Worm (Caenorhabditis elegans) whole organism, L1 larva: ENCODE data around the gene lgc-42.

Experiments used
- ces-1 ChIP-seq: fragments of 150-350 bp; optimal IDR thresholded peaks from 2 replicates; lab custom pipeline; 2014; ENCODE audit warnings: missing biosample characterization, missing genetic modification reagents, missing genetic modification characterization
- efl-1 ChIP-seq, 4 experiments: fragments of 150-350 bp; optimal IDR thresholded peaks in 3 of 4; peaks in 1 of 4; 1 replicate in 1 of 4; 2 replicates in 3 of 4; lab custom pipeline; 2014; ENCODE audit warnings: missing biosample characterization in 2 of 4, missing genetic modification characterization in 2 of 4, missing genetic modification reagents in 2 of 4
- fkh-4 ChIP-seq: sonication (generic microtip); optimal IDR thresholded peaks from 2 replicates; lab custom pipeline; 2016; ENCODE audit warnings: missing compliant biosample characterization, missing genetic modification characterization, borderline replicate concordance
- fos-1 ChIP-seq: fragments of 150-350 bp; optimal IDR thresholded peaks from 2 replicates; lab custom pipeline; 2014; ENCODE audit warnings: missing biosample characterization, missing genetic modification characterization
- isw-1 ChIP-seq: fragments of 200-800 bp; sonication (Bioruptor generic); IDR thresholded peaks from 2 replicates; pipeline ENCODE4 v1.3.6; 2022; ENCODE audit warnings: missing genetic modification characterization, missing compliant biosample characterization
- jun-1 ChIP-seq: fragments of 150-350 bp; optimal IDR thresholded peaks from 2 replicates; lab custom pipeline; 2014; ENCODE audit warnings: missing biosample characterization, missing genetic modification reagents, missing genetic modification characterization
- nhr-11 ChIP-seq: fragments of 150-350 bp; optimal IDR thresholded peaks from 2 replicates; lab custom pipeline; 2014; ENCODE audit warnings: missing biosample characterization, missing genetic modification characterization
- nhr-19 ChIP-seq: fragments of 200-800 bp; sonication (Bioruptor generic); conservative IDR thresholded peaks from 2 replicates; pipeline ENCODE4 v1.3.6; 2022; ENCODE audit warnings: missing genetic modification characterization, missing compliant biosample characterization
- nhr-28 ChIP-seq: fragments of 150-350 bp; optimal IDR thresholded peaks from 2 replicates; lab custom pipeline; 2014; ENCODE audit warnings: missing biosample characterization, missing genetic modification characterization
- pag-3 ChIP-seq: sonication (generic microtip); optimal IDR thresholded peaks from 2 replicates; lab custom pipeline; 2017; ENCODE audit warnings: missing genetic modification characterization, mild to moderate bottlenecking, missing compliant biosample characterization, antibody characterized with exemption, borderline replicate concordance; ENCODE audit not compliant: insufficient read depth
- tbx-2 ChIP-seq: sonication (generic microtip); optimal IDR thresholded peaks from 2 replicates; lab custom pipeline; 2016; ENCODE audit warnings: missing genetic modification characterization, missing compliant biosample characterization
- unc-62 ChIP-seq: fragments of 150-350 bp; optimal IDR thresholded peaks from 2 replicates; lab custom pipeline; 2014; ENCODE audit warnings: missing biosample characterization, missing genetic modification reagents, missing genetic modification characterization
- zip-4 ChIP-seq: fragments of 200-800 bp; sonication (Bioruptor generic); optimal IDR thresholded peaks from 2 replicates; lab custom pipeline; 2018; ENCODE audit warnings: mild to moderate bottlenecking, missing genetic modification characterization, moderate library complexity, missing compliant biosample characterization
- ztf-11 ChIP-seq, 2 experiments: sonication (generic microtip); optimal IDR thresholded peaks; 2 replicates each; lab custom pipeline; 2016 to 2017; ENCODE audit warnings: missing genetic modification characterization in 2 of 2, missing biosample characterization in 1 of 2, missing compliant biosample characterization in 1 of 2

- TF ChIP-seq ztf-11 (tag; optimal IDR thresholded peaks at IDR 0.05; lab: Kevin White, UChicago) (no peak), zip-4 (GFP tag; lab: Kevin White, UChicago) (no peak), fkh-4 (tag; lab: Kevin White, UChicago) (no peak), isw-1 (GFP tag; lab: Robert Waterston, UW) (no peak), unc-62 (no peak), efl-1 (optimal IDR thresholded peaks at IDR 0.05; lab: Kevin White, UChicago) (no peak), efl-1 (GFP tag; optimal IDR thresholded peaks at IDR 0.05 in 1 of 2; lab: Kevin White, UChicago) (peak in 1 of 2 experiments; percentile 9), nhr-19 (GFP tag; lab: Robert Waterston, UW) (no peak), fos-1 (tag; lab: Kevin White, UChicago) (no peak), nhr-28 (no peak), pag-3 (tag; lab: Kevin White, UChicago) (no peak), nhr-11 (tag; lab: Kevin White, UChicago) (no peak), ces-1 (GFP tag; lab: Kevin White, UChicago) (no peak), tbx-2 (tag; lab: Kevin White, UChicago) (no peak), jun-1 (tag; lab: Kevin White, UChicago) (no peak)
These were observed 12.8 kb upstream of the lgc-42 start, which contains the start of gene Y39A3B.7 for ce11 chrIII:1984860-1985259.
